Worm (Caenorhabditis elegans) whole organism, L4/young adult: Measurements from ENCODE around the gene srf-3.

Experiments used
- W03F9.2 ChIP-seq: fragments of 150-350 bp; optimal IDR thresholded peaks from 2 replicates; lab custom pipeline; 2014; ENCODE audit warnings: missing biosample characterization, missing genetic modification characterization
- dao-5 ChIP-seq: sonication (generic microtip); optimal IDR thresholded peaks from 2 replicates; lab custom pipeline; 2016; ENCODE audit warnings: missing genotype, missing genetic modification characterization, moderate library complexity, missing compliant biosample characterization
- him-1 ChIP-seq: sonication (generic microtip); optimal IDR thresholded peaks from 2 replicates; lab custom pipeline; 2016; ENCODE audit warnings: missing genotype, missing genetic modification reagents, missing genetic modification characterization, missing compliant biosample characterization

DNA sequence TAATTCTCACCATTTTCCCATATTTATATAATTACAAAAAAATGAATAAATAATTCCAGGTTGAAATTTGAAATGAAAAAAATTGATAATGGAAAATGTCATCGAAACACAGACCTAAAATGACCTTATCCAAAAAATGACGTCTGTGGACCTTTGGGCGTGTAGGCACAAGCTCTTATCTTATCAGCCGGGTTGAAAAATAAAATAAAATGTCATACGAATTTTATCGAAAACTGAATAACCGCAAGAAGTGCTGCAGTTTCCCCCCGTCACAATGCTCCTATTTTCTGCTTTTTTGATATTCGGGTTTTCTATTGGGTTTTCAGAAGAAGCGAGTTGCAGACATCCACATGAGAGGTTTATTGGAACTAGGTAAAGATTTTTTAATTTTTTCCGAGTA, 16.6 kb downstream of the srf-3 start, which contains the start of gene clec-186:
- no peak for TF ChIP-seq W03F9.2 (tag; lab: Kevin White, UChicago)
- no peak for TF ChIP-seq him-1 (tag; lab: Kevin White, UChicago)
- no peak for TF ChIP-seq dao-5 (tag; lab: Kevin White, UChicago)
